Fruit fly (Drosophila melanogaster): ENCODE measurements around the gene Pfdn5.

Gene Pfdn5

DNA sequence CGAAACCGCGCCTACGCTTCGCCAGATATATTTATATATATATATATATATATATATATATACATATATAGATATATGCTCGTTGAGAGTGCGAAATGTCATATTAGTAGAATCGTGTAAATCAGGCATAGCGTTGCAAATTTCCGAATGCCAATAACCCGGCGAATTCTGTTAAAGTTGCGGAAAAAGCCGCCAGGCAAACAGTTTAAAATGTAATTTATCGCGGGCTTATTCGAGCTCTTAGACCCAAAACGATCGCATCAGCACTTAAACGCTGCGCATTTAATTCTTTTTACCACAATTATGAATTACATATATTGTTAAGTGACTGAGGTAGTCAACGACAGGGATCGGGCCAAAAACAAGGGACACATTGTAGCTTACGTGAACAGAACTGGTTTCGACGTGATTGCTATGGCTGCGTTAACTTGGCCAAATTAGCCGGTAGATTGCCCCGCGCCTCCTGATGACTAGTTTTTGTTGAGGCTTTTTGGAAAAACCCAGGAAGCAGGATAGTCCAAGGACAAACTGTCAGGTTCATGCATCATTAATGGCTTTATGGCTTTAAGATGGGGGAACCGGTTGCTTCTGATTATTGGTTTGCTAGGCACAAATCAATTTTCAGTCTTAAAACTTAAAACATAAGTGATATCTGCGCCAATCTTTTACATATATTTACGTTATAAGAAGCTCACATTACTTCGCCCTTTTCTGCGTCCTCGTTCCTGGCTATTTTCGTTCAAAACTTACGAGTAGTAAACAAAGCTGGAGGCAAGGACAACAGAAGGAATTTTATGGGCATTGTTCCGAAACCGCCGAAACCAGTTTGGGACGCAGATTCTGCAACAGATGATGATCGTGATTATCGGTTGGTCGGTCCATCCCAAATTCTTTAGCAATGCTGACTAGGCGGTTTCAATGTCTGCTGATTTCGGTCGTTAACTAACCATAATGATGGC, 47.4 kb downstream of the Pfdn5 start:
- TF ChIP-seq Oli (tag; optimal IDR thresholded peaks at IDR 0.05), result no peak
- no peak for TF ChIP-seq CG10654 (GFP tag; optimal IDR thresholded peaks at IDR 0.05)
- no peak for TF ChIP-seq kah (GFP tag; optimal IDR thresholded peaks at IDR 0.05)
- TF ChIP-seq CG12744 (GFP tag; optimal IDR thresholded peaks at IDR 0.05), result no peak
- TF ChIP-seq CG2129 (GFP tag; IDR thresholded peaks at IDR 0.05; ENCODE audit: partially characterized antibody), result no peak

- TF ChIP-seq bowl (GFP tag; IDR thresholded peaks at IDR 0.05) (no peak), cwo (GFP tag; optimal IDR thresholded peaks at IDR 0.05) (peak; percentile 71), CG18011 (GFP tag; optimal IDR thresholded peaks at IDR 0.05) (peak; percentile 68)
These were observed 49.1 kb downstream of the Pfdn5 start for dm6 chr3R:22535945-22536344.

DNA sequence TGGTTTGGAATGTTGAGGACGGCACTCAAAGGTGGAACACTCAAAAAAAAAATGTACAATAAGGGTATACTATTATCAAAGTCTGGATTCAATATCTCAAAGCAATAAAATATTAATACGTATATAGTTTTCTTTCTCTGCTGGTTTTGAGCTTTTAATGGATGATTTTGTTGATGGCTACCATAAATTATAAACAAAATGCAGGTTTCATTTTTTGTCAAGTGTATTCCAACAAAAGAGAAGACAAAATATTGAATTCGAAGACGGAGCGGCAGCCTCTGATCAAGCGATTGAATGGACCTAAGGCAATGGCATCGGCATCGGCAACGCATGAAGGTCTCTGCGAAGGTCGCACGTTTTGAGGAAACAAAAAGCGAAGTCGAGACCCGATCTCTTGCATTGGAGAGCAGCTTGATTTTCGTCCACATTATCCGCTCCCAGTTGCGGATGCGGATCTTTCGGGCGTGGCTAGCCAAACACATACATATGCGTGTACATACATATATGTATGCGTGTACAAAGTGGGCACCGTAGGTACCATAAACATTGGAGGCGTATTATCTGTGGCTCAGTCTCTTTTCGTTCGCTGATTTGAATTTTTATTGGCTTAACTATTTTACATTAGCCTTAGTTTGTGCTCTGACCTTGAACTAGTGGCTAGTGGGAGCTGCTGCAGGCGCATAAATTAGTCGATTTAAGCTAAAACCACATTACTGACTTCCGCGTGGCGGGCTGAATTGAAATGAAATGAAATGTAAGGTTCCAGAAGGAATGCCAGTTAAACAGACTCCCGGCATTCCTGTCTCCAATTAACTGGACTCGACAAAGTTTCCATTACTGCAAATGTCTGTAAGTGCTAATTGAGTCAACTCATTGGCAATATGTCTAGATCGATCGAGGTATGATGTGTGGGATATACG, 49.9 kb downstream of the Pfdn5 start:
- TF ChIP-seq ind (GFP tag; optimal IDR thresholded peaks at IDR 0.05) (peak; percentile 22), Oaz (GFP tag; IDR thresholded peaks at IDR 0.05) (peak; percentile 40; the same call in 1 of the 2 replicates), CG11696 (GFP tag; IDR thresholded peaks at IDR 0.05) (0 out of 2 replicates have a peak, but pooled peaks have one; percentile 13), ase (GFP tag; IDR thresholded peaks at IDR 0.05) (peak; percentile 54; the same call in 1 of the 3 replicates), zfh1 (GFP tag; IDR thresholded peaks at IDR 0.05) (peak; percentile 39; the same call in 1 of the 3 replicates), ems (GFP tag; optimal IDR thresholded peaks at IDR 0.05) (no peak), lab (GFP tag; optimal IDR thresholded peaks at IDR 0.05) (peak; percentile 37), Bteb2 (GFP tag; optimal IDR thresholded peaks at IDR 0.05) (peak; percentile 5), D19B (GFP tag; optimal IDR thresholded peaks at IDR 0.05) (no peak), CG15011 (GFP tag; optimal IDR thresholded peaks at IDR 0.05) (no peak), HmgZ (tag; optimal IDR thresholded peaks at IDR 0.05) (no peak), CG17361 (GFP tag; IDR thresholded peaks at IDR 0.05) (0 out of 3 replicates have a peak, but pooled peaks have one; percentile 49), nerfin-1 (tag; optimal IDR thresholded peaks at IDR 0.05) (no peak), CG10267 (tag; optimal IDR thresholded peaks at IDR 0.05) (peak; percentile 37), scrt (GFP tag; optimal IDR thresholded peaks at IDR 0.05) (no peak), CG4820 (GFP tag; optimal IDR thresholded peaks at IDR 0.05) (peak; percentile 7), CG17359 (tag; optimal IDR thresholded peaks at IDR 0.05) (peak; percentile 59), cad (GFP tag; optimal IDR thresholded peaks at IDR 0.05) (no peak), odd (GFP tag; optimal IDR thresholded peaks at IDR 0.05) (peak; percentile 44), her (GFP tag; optimal IDR thresholded peaks at IDR 0.05) (no peak), CG13775 (GFP tag; optimal IDR thresholded peaks at IDR 0.05) (peak; percentile 40), Nf-YA (GFP tag; IDR thresholded peaks at IDR 0.05) (0 out of 2 replicates have a peak, but pooled peaks have one; percentile 20), PHDP (tag; optimal IDR thresholded peaks at IDR 0.05) (peak; percentile 57), CG7839 (tag; optimal IDR thresholded peaks at IDR 0.05) (peak; percentile 67), Kr (GFP tag; optimal IDR thresholded peaks at IDR 0.05) (no peak), CG4328 (GFP tag; optimal IDR thresholded peaks at IDR 0.05) (no peak), CG3281 (GFP tag; optimal IDR thresholded peaks at IDR 0.05) (peak; percentile 35), CG10366 (GFP tag; IDR thresholded peaks at IDR 0.05) (peak; percentile 50), Dll (GFP tag; IDR thresholded peaks at IDR 0.05; ENCODE audit: partially characterized antibody) (no peak), corto (GFP tag; optimal IDR thresholded peaks at IDR 0.05) (no peak), grau (tag; optimal IDR thresholded peaks at IDR 0.05) (peak; percentile 54), H2.0 (GFP tag; IDR thresholded peaks at IDR 0.05) (0 out of 2 replicates have a peak, but pooled peaks have one; percentile 9), CG31365 (tag; optimal IDR thresholded peaks at IDR 0.05) (no peak), CG10147 (GFP tag; optimal IDR thresholded peaks at IDR 0.05) (peak; percentile 9)

Measured in whole organism, embryonic.